Worm (Caenorhabditis elegans) whole organism, L2 larva: Measurements from ENCODE around the gene K08D8.11.
A peak's percentile ranks its signal among the peaks of the same experiment; 100 is the strongest.

Experiments
- F13H6.1 ChIP-seq: sonication (generic microtip); optimal IDR thresholded peaks from 2 replicates; lab custom pipeline; 2016; ENCODE audit warnings: missing genetic modification characterization, missing compliant biosample characterization
- R02D3.7 ChIP-seq: fragments of 150-350 bp; optimal IDR thresholded peaks from 2 replicates; lab custom pipeline; 2014; ENCODE audit warnings: missing biosample characterization, missing genetic modification characterization
- ama-1 ChIP-seq: fragments of 150-350 bp; optimal IDR thresholded peaks from 2 replicates; lab custom pipeline; 2018; ENCODE audit warnings: inconsistent platforms
- ceh-16 ChIP-seq: fragments of 150-350 bp; optimal IDR thresholded peaks from 2 replicates; lab custom pipeline; 2014; ENCODE audit warnings: missing biosample characterization, missing genetic modification characterization
- dmd-4 ChIP-seq: sonication (generic microtip); optimal IDR thresholded peaks from 2 replicates; lab custom pipeline; 2017; ENCODE audit warnings: missing biosample characterization, missing genetic modification characterization
- elt-3 ChIP-seq: sonication (generic microtip); optimal IDR thresholded peaks from 2 replicates; lab custom pipeline; 2017; ENCODE audit warnings: missing biosample characterization, missing genetic modification characterization
- fos-1 ChIP-seq: fragments of 150-350 bp; optimal IDR thresholded peaks from 2 replicates; lab custom pipeline; 2014; ENCODE audit warnings: missing biosample characterization, missing genetic modification characterization
- lin-13 ChIP-seq: fragments of 150-350 bp; optimal IDR thresholded peaks from 2 replicates; lab custom pipeline; 2014; ENCODE audit warnings: missing biosample characterization, missing genetic modification reagents, missing genetic modification characterization
- lin-39 ChIP-seq: fragments of 150-350 bp; optimal IDR thresholded peaks from 2 replicates; lab custom pipeline; 2014; ENCODE audit warnings: missing biosample characterization, missing genetic modification reagents, missing genetic modification characterization
- mdl-1 ChIP-seq, 2 experiments: fragments of 150-350 bp in 1 of 2; sonication (generic microtip) in 1 of 2; optimal IDR thresholded peaks; 2 replicates each; lab custom pipeline; 2017; ENCODE audit warnings: missing biosample characterization in 2 of 2, missing genetic modification characterization in 2 of 2
- nhr-21 ChIP-seq: fragments of 150-350 bp; optimal IDR thresholded peaks from 2 replicates; lab custom pipeline; 2014; ENCODE audit warnings: missing biosample characterization, missing genetic modification characterization
- ztf-1 ChIP-seq: fragments of 200-800 bp; sonication (Bioruptor generic); conservative IDR thresholded peaks from 2 replicates; pipeline ENCODE4 v1.3.6; 2022; ENCODE audit warnings: missing genetic modification characterization, missing compliant biosample characterization
- ztf-11 ChIP-seq: sonication (generic microtip); optimal IDR thresholded peaks from 2 replicates; lab custom pipeline; 2017; ENCODE audit warnings: missing biosample characterization, missing genetic modification characterization

ce11 chrIV:12890445-12890844 lies 4.7 kb upstream of the K08D8.11 start, which contains the start of gene K08D8.6:
- TF ChIP-seq R02D3.7 (tag; lab: Kevin White, UChicago) (no peak), nhr-21 (no peak), ama-1 (lab: Kevin White, UChicago) (no peak), lin-13 (GFP tag; lab: Kevin White, UChicago) (no peak), ztf-1 (GFP tag; lab: Robert Waterston, UW) (no peak), ztf-11 (no peak), fos-1 (tag; lab: Kevin White, UChicago) (peak; percentile 96), mdl-1 (tag; optimal IDR thresholded peaks at IDR 0.05; lab: Kevin White, UChicago) (no peak), elt-3 (no peak), lin-39 (tag; lab: Kevin White, UChicago) (no peak), F13H6.1 (tag; lab: Kevin White, UChicago) (no peak), ceh-16 (no peak), dmd-4 (no peak)
